Worm (Caenorhabditis elegans): ENCODE data around the gene dyf-19.

DNA sequence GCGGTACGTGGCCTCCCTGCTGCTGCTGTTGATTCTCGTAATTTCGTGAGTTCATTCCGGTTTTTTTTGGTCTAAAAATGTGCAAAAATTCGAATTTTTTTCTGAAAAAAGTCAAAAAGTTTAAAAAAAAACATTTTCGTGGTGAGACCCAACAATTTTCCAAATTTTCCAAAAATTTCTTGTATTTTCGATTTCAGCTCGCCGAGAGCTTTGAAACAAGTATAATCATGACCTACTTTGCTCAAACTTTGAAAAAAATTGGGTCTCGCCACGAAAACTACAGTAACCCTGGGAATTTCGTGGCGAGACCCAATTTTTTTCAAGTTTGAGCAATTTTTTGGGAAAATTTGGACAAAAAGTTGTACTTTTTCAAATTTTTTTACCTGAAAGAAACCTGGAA is 16.0 kb downstream of the dyf-19 start, which contains the start of gene Y43F8C.6:
- TF ChIP-seq W03F9.2 (tag; optimal IDR thresholded peaks at IDR 0.05) (no peak), him-1 (tag; optimal IDR thresholded peaks at IDR 0.05) (no peak), dao-5 (tag; optimal IDR thresholded peaks at IDR 0.05) (no peak)
